Worm (Caenorhabditis elegans) whole organism, L2 larva: ENCODE measurements around the gene Y73C8B.5.

Source experiments
- C34F6.9 ChIP-seq: fragments of 150-350 bp; optimal IDR thresholded peaks from 2 replicates; lab custom pipeline; 2014; ENCODE audit warnings: missing biosample characterization, missing genetic modification characterization
- F13H6.1 ChIP-seq: sonication (generic microtip); optimal IDR thresholded peaks from 2 replicates; lab custom pipeline; 2016; ENCODE audit warnings: missing genetic modification characterization, missing compliant biosample characterization
- R02D3.7 ChIP-seq: fragments of 150-350 bp; optimal IDR thresholded peaks from 2 replicates; lab custom pipeline; 2014; ENCODE audit warnings: missing biosample characterization, missing genetic modification characterization
- Y55F3AM.14 ChIP-seq: fragments of 200-800 bp; sonication (Bioruptor generic); optimal IDR thresholded peaks from 2 replicates; lab custom pipeline; 2018; ENCODE audit warnings: mild to moderate bottlenecking, missing genetic modification characterization, missing compliant biosample characterization
- ZK546.5 ChIP-seq: sonication (generic microtip); optimal IDR thresholded peaks from 2 replicates; lab custom pipeline; 2017; ENCODE audit warnings: missing biosample characterization, missing genetic modification characterization
- alr-1 ChIP-seq: fragments of 150-350 bp; optimal IDR thresholded peaks from 2 replicates; lab custom pipeline; 2014; ENCODE audit warnings: missing biosample characterization, missing genetic modification characterization
- aly-2 ChIP-seq: fragments of 150-350 bp; optimal IDR thresholded peaks from 2 replicates; lab custom pipeline; 2014; ENCODE audit warnings: missing biosample characterization, missing genetic modification characterization
- ama-1 ChIP-seq: fragments of 150-350 bp; optimal IDR thresholded peaks from 2 replicates; lab custom pipeline; 2018; ENCODE audit warnings: inconsistent platforms
- blmp-1 ChIP-seq: sonication (generic microtip); optimal IDR thresholded peaks from 2 replicates; lab custom pipeline; 2017; ENCODE audit warnings: missing genetic modification characterization, mild to moderate bottlenecking, missing compliant biosample characterization, antibody characterized with exemption, moderate library complexity; ENCODE audit not compliant: insufficient read depth
- ceh-16 ChIP-seq: fragments of 150-350 bp; optimal IDR thresholded peaks from 2 replicates; lab custom pipeline; 2014; ENCODE audit warnings: missing biosample characterization, missing genetic modification characterization
- ceh-82 ChIP-seq: fragments of 150-350 bp; optimal IDR thresholded peaks from 2 replicates; lab custom pipeline; 2014; ENCODE audit warnings: missing biosample characterization, missing genetic modification characterization
- crh-2 ChIP-seq: sonication (generic microtip); optimal IDR thresholded peaks from 2 replicates; lab custom pipeline; 2017; ENCODE audit warnings: missing biosample characterization, missing genetic modification characterization
- dmd-4 ChIP-seq: sonication (generic microtip); optimal IDR thresholded peaks from 2 replicates; lab custom pipeline; 2017; ENCODE audit warnings: missing biosample characterization, missing genetic modification characterization
- egl-27 ChIP-seq: sonication (generic microtip); optimal IDR thresholded peaks from 3 replicates; lab custom pipeline; 2017; ENCODE audit warnings: missing biosample characterization, missing genetic modification reagents, missing genetic modification characterization
- elt-1 ChIP-seq: fragments of 150-350 bp; optimal IDR thresholded peaks from 2 replicates; lab custom pipeline; 2014; ENCODE audit warnings: missing biosample characterization, missing genetic modification characterization
- elt-3 ChIP-seq: sonication (generic microtip); optimal IDR thresholded peaks from 2 replicates; lab custom pipeline; 2017; ENCODE audit warnings: missing biosample characterization, missing genetic modification characterization
- fos-1 ChIP-seq: fragments of 150-350 bp; optimal IDR thresholded peaks from 2 replicates; lab custom pipeline; 2014; ENCODE audit warnings: missing biosample characterization, missing genetic modification characterization
- gmeb-1 ChIP-seq: fragments of 150-350 bp; optimal IDR thresholded peaks from 2 replicates; lab custom pipeline; 2014; ENCODE audit warnings: missing biosample characterization, missing genetic modification characterization
- lin-11 ChIP-seq: fragments of 150-350 bp; sonication (generic microtip); optimal IDR thresholded peaks from 2 replicates; lab custom pipeline; 2014; ENCODE audit warnings: missing biosample characterization, missing genetic modification characterization, inconsistent platforms, mixed read lengths
- lin-13 ChIP-seq: fragments of 150-350 bp; optimal IDR thresholded peaks from 2 replicates; lab custom pipeline; 2014; ENCODE audit warnings: missing biosample characterization, missing genetic modification reagents, missing genetic modification characterization
- lin-39 ChIP-seq: fragments of 150-350 bp; optimal IDR thresholded peaks from 2 replicates; lab custom pipeline; 2014; ENCODE audit warnings: missing biosample characterization, missing genetic modification reagents, missing genetic modification characterization
- lsy-2 ChIP-seq, 2 experiments: fragments of 150-350 bp in 1 of 2; sonication (generic microtip) in 1 of 2; optimal IDR thresholded peaks; 2 replicates each; lab custom pipeline; 2014 to 2017; ENCODE audit warnings: missing biosample characterization in 2 of 2, missing genetic modification characterization in 2 of 2
- mab-5 ChIP-seq: fragments of 150-350 bp; optimal IDR thresholded peaks from 2 replicates; lab custom pipeline; 2014; ENCODE audit warnings: missing biosample characterization, missing genetic modification characterization
- mbf-1 ChIP-seq: sonication (generic microtip); optimal IDR thresholded peaks from 2 replicates; lab custom pipeline; 2017; ENCODE audit warnings: missing biosample characterization, missing genetic modification characterization
- mdl-1 ChIP-seq, 2 experiments: fragments of 150-350 bp in 1 of 2; sonication (generic microtip) in 1 of 2; optimal IDR thresholded peaks; 2 replicates each; lab custom pipeline; 2017; ENCODE audit warnings: missing biosample characterization in 2 of 2, missing genetic modification characterization in 2 of 2
- nhr-10 ChIP-seq: sonication (generic microtip); optimal IDR thresholded peaks from 2 replicates; lab custom pipeline; 2017; ENCODE audit warnings: missing biosample characterization, missing genetic modification characterization
- nhr-11 ChIP-seq: fragments of 150-350 bp; optimal IDR thresholded peaks from 2 replicates; lab custom pipeline; 2014; ENCODE audit warnings: missing biosample characterization, missing genetic modification characterization
- nhr-12 ChIP-seq: fragments of 150-350 bp; optimal IDR thresholded peaks from 2 replicates; lab custom pipeline; 2014; ENCODE audit warnings: missing biosample characterization, missing genetic modification characterization
- nhr-129 ChIP-seq: fragments of 150-350 bp; optimal IDR thresholded peaks from 2 replicates; lab custom pipeline; 2014; ENCODE audit warnings: missing biosample characterization, missing genetic modification characterization
- nhr-21 ChIP-seq: fragments of 150-350 bp; optimal IDR thresholded peaks from 2 replicates; lab custom pipeline; 2014; ENCODE audit warnings: missing biosample characterization, missing genetic modification characterization
- nhr-23 ChIP-seq: fragments of 150-350 bp; optimal IDR thresholded peaks from 2 replicates; lab custom pipeline; 2014; ENCODE audit warnings: missing biosample characterization, missing genetic modification reagents, missing genetic modification characterization
- nhr-237 ChIP-seq: fragments of 150-350 bp; optimal IDR thresholded peaks from 2 replicates; lab custom pipeline; 2014; ENCODE audit warnings: missing biosample characterization, missing genetic modification characterization
- nhr-25 ChIP-seq: fragments of 150-350 bp; sonication (generic microtip); optimal IDR thresholded peaks from 3 replicates; lab custom pipeline; 2014; ENCODE audit warnings: missing biosample characterization, missing genetic modification characterization
- nhr-6 ChIP-seq: fragments of 150-350 bp; optimal IDR thresholded peaks from 2 replicates; lab custom pipeline; 2014; ENCODE audit warnings: missing biosample characterization, missing genetic modification characterization
- nhr-77 ChIP-seq: fragments of 150-350 bp; optimal IDR thresholded peaks from 2 replicates; lab custom pipeline; 2014; ENCODE audit warnings: missing biosample characterization, missing genetic modification characterization
- peb-1 ChIP-seq: fragments of 150-350 bp; optimal IDR thresholded peaks from 2 replicates; lab custom pipeline; 2014; ENCODE audit warnings: missing biosample characterization, missing genetic modification characterization
- sem-4 ChIP-seq: fragments of 150-350 bp; optimal IDR thresholded peaks from 2 replicates; lab custom pipeline; 2014; ENCODE audit warnings: missing biosample characterization, missing genetic modification reagents, missing genetic modification characterization
- skn-1 ChIP-seq: sonication (generic microtip); optimal IDR thresholded peaks from 2 replicates; lab custom pipeline; 2017; ENCODE audit warnings: missing biosample characterization, missing genetic modification characterization
- sma-3 ChIP-seq: sonication (generic microtip); optimal IDR thresholded peaks from 2 replicates; lab custom pipeline; 2016; ENCODE audit warnings: missing genetic modification reagents, missing genetic modification characterization, missing compliant biosample characterization
- sma-9 ChIP-seq, 2 experiments: fragments of 150-350 bp in 1 of 2; sonication (generic microtip) in 1 of 2; optimal IDR thresholded peaks; 2 replicates each; lab custom pipeline; 2014 to 2016; ENCODE audit warnings: missing genetic modification characterization in 2 of 2, mild to moderate bottlenecking in 1 of 2, missing biosample characterization in 1 of 2, missing compliant biosample characterization in 1 of 2, missing genetic modification reagents in 1 of 2, moderate library complexity in 1 of 2
- snpc-4 ChIP-seq: fragments of 150-350 bp; optimal IDR thresholded peaks from 2 replicates; lab custom pipeline; 2014; ENCODE audit warnings: missing biosample characterization, missing genetic modification characterization
- unc-39 ChIP-seq: fragments of 150-350 bp; optimal IDR thresholded peaks from 2 replicates; lab custom pipeline; 2014; ENCODE audit warnings: missing biosample characterization, missing genetic modification characterization
- unc-55 ChIP-seq: fragments of 150-350 bp; sonication (generic microtip); optimal IDR thresholded peaks from 3 replicates; lab custom pipeline; 2014; ENCODE audit warnings: missing biosample characterization, missing genetic modification reagents, missing genetic modification characterization
- unc-62 ChIP-seq: fragments of 150-350 bp; optimal IDR thresholded peaks from 2 replicates; lab custom pipeline; 2014; ENCODE audit warnings: missing biosample characterization, missing genetic modification reagents, missing genetic modification characterization
- zag-1 ChIP-seq: fragments of 150-350 bp; optimal IDR thresholded peaks from 2 replicates; lab custom pipeline; 2014; ENCODE audit warnings: missing biosample characterization, missing genetic modification characterization
- ztf-1 ChIP-seq: fragments of 200-800 bp; sonication (Bioruptor generic); conservative IDR thresholded peaks from 2 replicates; pipeline ENCODE4 v1.3.6; 2022; ENCODE audit warnings: missing genetic modification characterization, missing compliant biosample characterization
- ztf-11 ChIP-seq: sonication (generic microtip); optimal IDR thresholded peaks from 2 replicates; lab custom pipeline; 2017; ENCODE audit warnings: missing biosample characterization, missing genetic modification characterization
- ztf-4 ChIP-seq: fragments of 150-350 bp; optimal IDR thresholded peaks from 2 replicates; lab custom pipeline; 2014; ENCODE audit warnings: missing biosample characterization, missing genetic modification characterization

Gene Y73C8B.5

DNA sequence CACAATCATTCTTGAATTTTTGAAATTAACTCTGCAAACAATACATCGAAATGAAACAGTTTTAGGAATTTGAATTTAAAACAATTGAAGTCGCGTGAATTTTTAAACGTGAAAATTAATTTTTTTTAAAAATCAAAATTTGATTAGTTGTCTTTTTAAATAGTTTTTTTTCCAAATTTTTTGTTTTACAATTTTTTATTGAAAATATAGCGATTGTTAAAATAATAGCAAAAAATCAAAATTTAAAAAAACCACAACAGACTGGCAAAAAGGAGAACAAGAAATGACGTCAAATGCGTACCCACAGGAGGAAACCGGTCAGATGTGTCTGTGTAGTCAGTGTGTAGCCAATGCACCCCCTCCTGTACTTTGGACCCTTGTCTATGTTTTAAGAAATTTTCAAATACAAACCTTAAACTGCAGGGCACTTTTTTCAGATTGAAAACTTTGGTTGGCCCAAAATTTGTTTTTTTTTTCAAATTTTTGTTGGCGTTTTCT, at the start of gene Y73C8B.5, which contains the start of gene Y73C8B.1:
TSS of gene Y73C8B.5 (plus strand) at position 437 of the 498 bp plus-strand sequence.
TSS of gene Y73C8B.1 (minus strand) at position 51 of the 498 bp plus-strand sequence.
- TF ChIP-seq nhr-237 (tag; lab: Kevin White, UChicago) (no peak), lin-13 (GFP tag; lab: Kevin White, UChicago) (no peak), elt-3 (tag; lab: Kevin White, UChicago) (no peak), ceh-16 (tag; lab: Kevin White, UChicago) (no peak), mab-5 (tag; lab: Kevin White, UChicago) (no peak), ztf-11 (tag; lab: Kevin White, UChicago) (no peak), egl-27 (tag; lab: Kevin White, UChicago) (no peak), Y55F3AM.14 (no peak), unc-62 (GFP tag; lab: Kevin White, UChicago) (no peak), nhr-77 (tag; lab: Kevin White, UChicago) (no peak), gmeb-1 (tag; lab: Kevin White, UChicago) (no peak), lin-11 (tag; lab: Kevin White, UChicago) (no peak), lsy-2 (tag; optimal IDR thresholded peaks at IDR 0.05; lab: Kevin White, UChicago) (peak in 1 of 2 experiments; percentile 14), F13H6.1 (peak; percentile 8), blmp-1 (no peak), C34F6.9 (no peak), dmd-4 (tag; lab: Kevin White, UChicago) (no peak), ztf-4 (tag; lab: Kevin White, UChicago) (no peak), ztf-1 (no peak), sem-4 (tag; lab: Kevin White, UChicago) (no peak), mbf-1 (tag; lab: Kevin White, UChicago) (no peak), zag-1 (no peak), snpc-4 (tag; lab: Kevin White, UChicago) (no peak), fos-1 (tag; lab: Kevin White, UChicago) (no peak), elt-1 (no peak), alr-1 (tag; lab: Kevin White, UChicago) (no peak), skn-1 (tag; lab: Kevin White, UChicago) (no peak), sma-9 (GFP tag; optimal IDR thresholded peaks at IDR 0.05; lab: Kevin White, UChicago) (peak; percentile 34), sma-9 (tag; optimal IDR thresholded peaks at IDR 0.05; lab: Kevin White, UChicago) (no peak), nhr-10 (no peak), unc-55 (GFP tag; lab: Kevin White, UChicago) (no peak), ama-1 (lab: Kevin White, UChicago) (no peak), R02D3.7 (tag; lab: Kevin White, UChicago) (no peak), nhr-129 (tag; lab: Kevin White, UChicago) (peak; percentile 9), ZK546.5 (tag; lab: Kevin White, UChicago) (no peak), ceh-82 (tag; lab: Kevin White, UChicago) (no peak), aly-2 (tag; lab: Kevin White, UChicago) (no peak), sma-3 (GFP tag; lab: Kevin White, UChicago) (no peak), nhr-21 (tag; lab: Kevin White, UChicago) (no peak), crh-2 (no peak), nhr-25 (tag; lab: Kevin White, UChicago) (peak; percentile 51), nhr-11 (tag; lab: Kevin White, UChicago) (peak; percentile 47), peb-1 (no peak), mdl-1 (tag; optimal IDR thresholded peaks at IDR 0.05; lab: Kevin White, UChicago) (no peak), unc-39 (tag; lab: Kevin White, UChicago) (no peak), nhr-12 (no peak), nhr-6 (tag; lab: Kevin White, UChicago) (no peak), nhr-23 (no peak), lin-39 (no peak)
- TF ChIP-seq, all 48 proteins: peak for 6
